Worm (Caenorhabditis elegans) whole organism, L2 larva: ENCODE measurements around the gene Y43D4A.2.

Experiments
- blmp-1 ChIP-seq: sonication (generic microtip); optimal IDR thresholded peaks from 2 replicates; lab custom pipeline; 2017; ENCODE audit warnings: missing genetic modification characterization, mild to moderate bottlenecking, missing compliant biosample characterization, antibody characterized with exemption, moderate library complexity; ENCODE audit not compliant: insufficient read depth
- ceh-82 ChIP-seq: fragments of 150-350 bp; optimal IDR thresholded peaks from 2 replicates; lab custom pipeline; 2014; ENCODE audit warnings: missing biosample characterization, missing genetic modification characterization
- lin-39 ChIP-seq: fragments of 150-350 bp; optimal IDR thresholded peaks from 2 replicates; lab custom pipeline; 2014; ENCODE audit warnings: missing biosample characterization, missing genetic modification reagents, missing genetic modification characterization
- lsy-2 ChIP-seq, 2 experiments: fragments of 150-350 bp in 1 of 2; sonication (generic microtip) in 1 of 2; optimal IDR thresholded peaks; 2 replicates each; lab custom pipeline; 2014 to 2017; ENCODE audit warnings: missing biosample characterization in 2 of 2, missing genetic modification characterization in 2 of 2
- nhr-25 ChIP-seq: fragments of 150-350 bp; sonication (generic microtip); optimal IDR thresholded peaks from 3 replicates; lab custom pipeline; 2014; ENCODE audit warnings: missing biosample characterization, missing genetic modification characterization
- skn-1 ChIP-seq: sonication (generic microtip); optimal IDR thresholded peaks from 2 replicates; lab custom pipeline; 2017; ENCODE audit warnings: missing biosample characterization, missing genetic modification characterization
- snpc-4 ChIP-seq: fragments of 150-350 bp; optimal IDR thresholded peaks from 2 replicates; lab custom pipeline; 2014; ENCODE audit warnings: missing biosample characterization, missing genetic modification characterization
- unc-39 ChIP-seq: fragments of 150-350 bp; optimal IDR thresholded peaks from 2 replicates; lab custom pipeline; 2014; ENCODE audit warnings: missing biosample characterization, missing genetic modification characterization

DNA sequence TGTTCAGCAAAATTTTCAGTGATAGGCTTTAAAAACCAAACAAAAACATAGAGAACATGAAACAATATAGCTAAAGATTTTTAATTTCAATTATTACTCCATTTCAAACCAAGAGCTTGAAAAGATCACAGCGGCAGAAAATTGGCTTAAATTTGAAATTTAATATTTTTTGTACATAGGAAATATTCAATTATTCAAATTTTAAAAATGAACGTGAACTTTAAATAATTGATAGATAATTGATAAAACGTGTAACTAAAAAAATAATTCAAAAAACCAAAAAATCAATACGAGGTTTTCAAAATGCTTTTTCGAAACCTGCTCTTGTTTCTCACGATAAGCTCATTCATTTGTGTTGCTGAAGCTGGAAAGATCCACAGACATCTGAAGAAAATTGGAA lies 35.3 kb downstream of the Y43D4A.2 start, which contains the start of gene Y51H4A.22:
- TF ChIP-seq nhr-25 (tag; lab: Kevin White, UChicago), result no peak
- TF ChIP-seq ceh-82, result no peak
- no peak for TF ChIP-seq snpc-4 (tag; lab: Kevin White, UChicago)
- TF ChIP-seq lin-39 (tag; lab: Kevin White, UChicago), result no peak
- TF ChIP-seq skn-1 (tag; lab: Kevin White, UChicago), result no peak
- no peak for TF ChIP-seq unc-39
- TF ChIP-seq lsy-2 (tag; optimal IDR thresholded peaks at IDR 0.05; lab: Kevin White, UChicago), result no peak
- TF ChIP-seq blmp-1 (tag; lab: Kevin White, UChicago), result no peak
